Worm (Caenorhabditis elegans) whole organism, L1 larva: ENCODE data around the gene ZK622.1.

ENCODE experiments used
- ama-1 ChIP-seq: fragments of 150-350 bp; optimal IDR thresholded peaks from 2 replicates; lab custom pipeline; 2014
- blmp-1 ChIP-seq: fragments of 150-350 bp; optimal IDR thresholded peaks from 2 replicates; lab custom pipeline; 2014; ENCODE audit warnings: missing biosample characterization, missing genetic modification characterization
- fkh-10 ChIP-seq: sonication (generic microtip); optimal IDR thresholded peaks from 2 replicates; lab custom pipeline; 2017; ENCODE audit warnings: missing biosample characterization, missing genetic modification reagents, missing genetic modification characterization
- nhr-12 ChIP-seq: sonication (generic microtip); optimal IDR thresholded peaks from 2 replicates; lab custom pipeline; 2017; ENCODE audit warnings: missing biosample characterization, missing genetic modification characterization
- unc-62 ChIP-seq: fragments of 150-350 bp; optimal IDR thresholded peaks from 2 replicates; lab custom pipeline; 2014; ENCODE audit warnings: missing biosample characterization, missing genetic modification reagents, missing genetic modification characterization
- zag-1 ChIP-seq: fragments of 150-350 bp; optimal IDR thresholded peaks from 2 replicates; lab custom pipeline; 2014; ENCODE audit warnings: missing biosample characterization, missing genetic modification characterization

ce11 chrII:5334628-5335027 is 41.0 kb downstream of the ZK622.1 start:
- TF ChIP-seq zag-1 (tag; lab: Kevin White, UChicago) (no peak), unc-62 (no peak), blmp-1 (tag; lab: Kevin White, UChicago) (no peak), ama-1 (lab: Kevin White, UChicago) (no peak), fkh-10 (no peak), nhr-12 (tag; lab: Kevin White, UChicago) (no peak)
